Worm (Caenorhabditis elegans) whole organism, L2 larva: ENCODE results near the gene tax-4.

ENCODE experiments used
- C34F6.9 ChIP-seq: fragments of 150-350 bp; optimal IDR thresholded peaks from 2 replicates; lab custom pipeline; 2014; ENCODE audit warnings: missing biosample characterization, missing genetic modification characterization
- F13H6.1 ChIP-seq: sonication (generic microtip); optimal IDR thresholded peaks from 2 replicates; lab custom pipeline; 2016; ENCODE audit warnings: missing genetic modification characterization, missing compliant biosample characterization
- R02D3.7 ChIP-seq: fragments of 150-350 bp; optimal IDR thresholded peaks from 2 replicates; lab custom pipeline; 2014; ENCODE audit warnings: missing biosample characterization, missing genetic modification characterization
- Y55F3AM.14 ChIP-seq: fragments of 200-800 bp; sonication (Bioruptor generic); optimal IDR thresholded peaks from 2 replicates; lab custom pipeline; 2018; ENCODE audit warnings: mild to moderate bottlenecking, missing genetic modification characterization, missing compliant biosample characterization
- ZK546.5 ChIP-seq: sonication (generic microtip); optimal IDR thresholded peaks from 2 replicates; lab custom pipeline; 2017; ENCODE audit warnings: missing biosample characterization, missing genetic modification characterization
- alr-1 ChIP-seq: fragments of 150-350 bp; optimal IDR thresholded peaks from 2 replicates; lab custom pipeline; 2014; ENCODE audit warnings: missing biosample characterization, missing genetic modification characterization
- aly-2 ChIP-seq: fragments of 150-350 bp; optimal IDR thresholded peaks from 2 replicates; lab custom pipeline; 2014; ENCODE audit warnings: missing biosample characterization, missing genetic modification characterization
- ama-1 ChIP-seq: fragments of 150-350 bp; optimal IDR thresholded peaks from 2 replicates; lab custom pipeline; 2018; ENCODE audit warnings: inconsistent platforms
- blmp-1 ChIP-seq: sonication (generic microtip); optimal IDR thresholded peaks from 2 replicates; lab custom pipeline; 2017; ENCODE audit warnings: missing genetic modification characterization, mild to moderate bottlenecking, missing compliant biosample characterization, antibody characterized with exemption, moderate library complexity; ENCODE audit not compliant: insufficient read depth
- ceh-16 ChIP-seq: fragments of 150-350 bp; optimal IDR thresholded peaks from 2 replicates; lab custom pipeline; 2014; ENCODE audit warnings: missing biosample characterization, missing genetic modification characterization
- ceh-82 ChIP-seq: fragments of 150-350 bp; optimal IDR thresholded peaks from 2 replicates; lab custom pipeline; 2014; ENCODE audit warnings: missing biosample characterization, missing genetic modification characterization
- crh-2 ChIP-seq: sonication (generic microtip); optimal IDR thresholded peaks from 2 replicates; lab custom pipeline; 2017; ENCODE audit warnings: missing biosample characterization, missing genetic modification characterization
- dmd-4 ChIP-seq: sonication (generic microtip); optimal IDR thresholded peaks from 2 replicates; lab custom pipeline; 2017; ENCODE audit warnings: missing biosample characterization, missing genetic modification characterization
- egl-27 ChIP-seq: sonication (generic microtip); optimal IDR thresholded peaks from 3 replicates; lab custom pipeline; 2017; ENCODE audit warnings: missing biosample characterization, missing genetic modification reagents, missing genetic modification characterization
- elt-1 ChIP-seq: fragments of 150-350 bp; optimal IDR thresholded peaks from 2 replicates; lab custom pipeline; 2014; ENCODE audit warnings: missing biosample characterization, missing genetic modification characterization
- gmeb-1 ChIP-seq: fragments of 150-350 bp; optimal IDR thresholded peaks from 2 replicates; lab custom pipeline; 2014; ENCODE audit warnings: missing biosample characterization, missing genetic modification characterization
- lin-11 ChIP-seq: fragments of 150-350 bp; sonication (generic microtip); optimal IDR thresholded peaks from 2 replicates; lab custom pipeline; 2014; ENCODE audit warnings: missing biosample characterization, missing genetic modification characterization, inconsistent platforms, mixed read lengths
- lin-13 ChIP-seq: fragments of 150-350 bp; optimal IDR thresholded peaks from 2 replicates; lab custom pipeline; 2014; ENCODE audit warnings: missing biosample characterization, missing genetic modification reagents, missing genetic modification characterization
- lin-39 ChIP-seq: fragments of 150-350 bp; optimal IDR thresholded peaks from 2 replicates; lab custom pipeline; 2014; ENCODE audit warnings: missing biosample characterization, missing genetic modification reagents, missing genetic modification characterization
- lsy-2 ChIP-seq, 2 experiments: fragments of 150-350 bp in 1 of 2; sonication (generic microtip) in 1 of 2; optimal IDR thresholded peaks; 2 replicates each; lab custom pipeline; 2014 to 2017; ENCODE audit warnings: missing biosample characterization in 2 of 2, missing genetic modification characterization in 2 of 2
- mab-5 ChIP-seq: fragments of 150-350 bp; optimal IDR thresholded peaks from 2 replicates; lab custom pipeline; 2014; ENCODE audit warnings: missing biosample characterization, missing genetic modification characterization
- mdl-1 ChIP-seq, 2 experiments: fragments of 150-350 bp in 1 of 2; sonication (generic microtip) in 1 of 2; optimal IDR thresholded peaks; 2 replicates each; lab custom pipeline; 2017; ENCODE audit warnings: missing biosample characterization in 2 of 2, missing genetic modification characterization in 2 of 2
- nhr-10 ChIP-seq: sonication (generic microtip); optimal IDR thresholded peaks from 2 replicates; lab custom pipeline; 2017; ENCODE audit warnings: missing biosample characterization, missing genetic modification characterization
- nhr-12 ChIP-seq: fragments of 150-350 bp; optimal IDR thresholded peaks from 2 replicates; lab custom pipeline; 2014; ENCODE audit warnings: missing biosample characterization, missing genetic modification characterization
- nhr-129 ChIP-seq: fragments of 150-350 bp; optimal IDR thresholded peaks from 2 replicates; lab custom pipeline; 2014; ENCODE audit warnings: missing biosample characterization, missing genetic modification characterization
- nhr-21 ChIP-seq: fragments of 150-350 bp; optimal IDR thresholded peaks from 2 replicates; lab custom pipeline; 2014; ENCODE audit warnings: missing biosample characterization, missing genetic modification characterization
- nhr-237 ChIP-seq: fragments of 150-350 bp; optimal IDR thresholded peaks from 2 replicates; lab custom pipeline; 2014; ENCODE audit warnings: missing biosample characterization, missing genetic modification characterization
- nhr-77 ChIP-seq: fragments of 150-350 bp; optimal IDR thresholded peaks from 2 replicates; lab custom pipeline; 2014; ENCODE audit warnings: missing biosample characterization, missing genetic modification characterization
- peb-1 ChIP-seq: fragments of 150-350 bp; optimal IDR thresholded peaks from 2 replicates; lab custom pipeline; 2014; ENCODE audit warnings: missing biosample characterization, missing genetic modification characterization
- sem-4 ChIP-seq: fragments of 150-350 bp; optimal IDR thresholded peaks from 2 replicates; lab custom pipeline; 2014; ENCODE audit warnings: missing biosample characterization, missing genetic modification reagents, missing genetic modification characterization
- sma-3 ChIP-seq: sonication (generic microtip); optimal IDR thresholded peaks from 2 replicates; lab custom pipeline; 2016; ENCODE audit warnings: missing genetic modification reagents, missing genetic modification characterization, missing compliant biosample characterization
- sma-9 ChIP-seq, 2 experiments: fragments of 150-350 bp in 1 of 2; sonication (generic microtip) in 1 of 2; optimal IDR thresholded peaks; 2 replicates each; lab custom pipeline; 2014 to 2016; ENCODE audit warnings: missing genetic modification characterization in 2 of 2, mild to moderate bottlenecking in 1 of 2, missing biosample characterization in 1 of 2, missing compliant biosample characterization in 1 of 2, missing genetic modification reagents in 1 of 2, moderate library complexity in 1 of 2
- unc-39 ChIP-seq: fragments of 150-350 bp; optimal IDR thresholded peaks from 2 replicates; lab custom pipeline; 2014; ENCODE audit warnings: missing biosample characterization, missing genetic modification characterization
- unc-55 ChIP-seq: fragments of 150-350 bp; sonication (generic microtip); optimal IDR thresholded peaks from 3 replicates; lab custom pipeline; 2014; ENCODE audit warnings: missing biosample characterization, missing genetic modification reagents, missing genetic modification characterization
- unc-62 ChIP-seq: fragments of 150-350 bp; optimal IDR thresholded peaks from 2 replicates; lab custom pipeline; 2014; ENCODE audit warnings: missing biosample characterization, missing genetic modification reagents, missing genetic modification characterization
- ztf-1 ChIP-seq: fragments of 200-800 bp; sonication (Bioruptor generic); conservative IDR thresholded peaks from 2 replicates; pipeline ENCODE4 v1.3.6; 2022; ENCODE audit warnings: missing genetic modification characterization, missing compliant biosample characterization
- ztf-11 ChIP-seq: sonication (generic microtip); optimal IDR thresholded peaks from 2 replicates; lab custom pipeline; 2017; ENCODE audit warnings: missing biosample characterization, missing genetic modification characterization
- ztf-4 ChIP-seq: fragments of 150-350 bp; optimal IDR thresholded peaks from 2 replicates; lab custom pipeline; 2014; ENCODE audit warnings: missing biosample characterization, missing genetic modification characterization

Gene tax-4

DNA sequence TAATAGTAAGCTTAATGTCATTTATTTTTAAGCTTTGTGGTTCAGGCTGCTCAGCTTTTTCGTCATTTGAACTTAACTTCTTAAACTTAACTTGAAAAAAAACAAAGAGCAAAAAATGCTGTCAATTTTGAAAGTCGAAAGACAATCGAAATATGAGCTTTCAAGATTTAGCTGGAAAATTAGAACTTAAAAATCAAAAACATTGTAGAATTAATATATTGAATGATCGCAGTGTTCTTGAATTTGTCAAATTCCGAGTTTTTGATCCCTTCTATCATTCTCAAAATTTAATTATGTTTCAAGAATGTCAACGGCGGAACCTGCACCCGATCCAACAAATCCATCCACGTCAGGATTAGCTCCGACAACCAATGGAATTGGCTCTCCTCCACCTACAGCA lies at the start of gene tax-4:
tax-4 (plus strand) TSS at position 301 of the 400 bp plus-strand sequence.
- no peak for TF ChIP-seq ztf-4 (tag; lab: Kevin White, UChicago)
- TF ChIP-seq ceh-16 (tag; lab: Kevin White, UChicago) = no peak
- TF ChIP-seq ceh-82 = no peak
- TF ChIP-seq R02D3.7 (tag; lab: Kevin White, UChicago) = no peak
- no peak for TF ChIP-seq ama-1 (lab: Kevin White, UChicago)
- no peak for TF ChIP-seq elt-1 (tag; lab: Kevin White, UChicago)
- TF ChIP-seq blmp-1 (tag; lab: Kevin White, UChicago) = no peak
- TF ChIP-seq ztf-1 (GFP tag; lab: Robert Waterston, UW) = no peak
- no peak for TF ChIP-seq mab-5 (tag; lab: Kevin White, UChicago)
- TF ChIP-seq unc-39 (tag; lab: Kevin White, UChicago) = no peak
- TF ChIP-seq F13H6.1 (tag; lab: Kevin White, UChicago) = no peak
- TF ChIP-seq lin-39 (tag; lab: Kevin White, UChicago) = no peak
- TF ChIP-seq egl-27 (tag; lab: Kevin White, UChicago) = no peak
- no peak for TF ChIP-seq crh-2 (tag; lab: Kevin White, UChicago)

DNA sequence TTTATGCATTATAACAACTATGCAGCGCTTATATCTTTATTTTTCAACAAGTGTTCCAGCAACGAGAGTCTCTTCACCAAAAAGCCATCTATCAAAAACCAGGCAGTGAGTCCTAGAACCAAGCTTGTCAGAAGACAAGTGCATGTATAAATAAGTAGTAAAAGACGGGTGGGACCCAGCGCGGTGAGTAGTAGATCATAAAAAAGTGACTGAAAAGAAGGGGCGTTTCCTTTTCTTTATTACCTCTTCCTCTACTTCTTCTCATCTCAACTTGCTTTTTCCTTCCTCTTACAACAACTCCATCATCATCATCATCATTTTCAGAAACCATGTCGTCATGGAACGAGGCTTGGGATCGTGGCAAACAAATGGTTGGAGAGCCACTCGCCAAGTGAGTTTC lies 44.8 kb upstream of the tax-4 start, which contains the start of gene eat-4:
eat-4 (plus strand) TSS at position 301 of the 400 bp plus-strand sequence.
- TF ChIP-seq ztf-11 (tag; lab: Kevin White, UChicago) (no peak), unc-55 (GFP tag; lab: Kevin White, UChicago) (peak; percentile 2)

DNA sequence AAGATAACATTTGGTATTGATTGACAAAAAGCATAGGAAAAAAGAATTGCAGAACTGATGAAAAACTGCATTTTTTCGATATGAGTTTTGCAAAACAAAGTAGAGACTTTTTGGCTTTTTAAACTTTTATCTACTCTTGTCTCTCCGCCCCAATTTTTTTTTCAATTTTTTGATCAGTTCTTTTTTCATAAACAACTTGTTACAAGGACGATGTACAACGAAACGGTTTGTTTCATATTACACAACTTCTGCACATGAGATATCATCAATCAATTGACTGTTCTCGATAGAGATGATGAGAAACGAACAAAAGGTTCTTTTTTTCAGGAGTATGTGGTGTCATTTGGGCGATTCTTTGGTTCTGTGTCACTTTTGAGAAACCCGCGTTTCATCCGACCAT lies 42.7 kb upstream of the tax-4 start, which contains the start of gene ZK512.7:
ZK512.7 (minus strand) TSS at position 101 of the 400 bp plus-strand sequence.
- no peak for TF ChIP-seq unc-55 (GFP tag; lab: Kevin White, UChicago)
- no peak for TF ChIP-seq alr-1 (tag; lab: Kevin White, UChicago)
- TF ChIP-seq elt-1 (tag; lab: Kevin White, UChicago) = no peak
- TF ChIP-seq nhr-12 (tag; lab: Kevin White, UChicago) = no peak
- TF ChIP-seq egl-27 (tag; lab: Kevin White, UChicago) = no peak
- no peak for TF ChIP-seq ztf-11 (tag; lab: Kevin White, UChicago)
- TF ChIP-seq sma-9 (GFP tag; optimal IDR thresholded peaks at IDR 0.05; lab: Kevin White, UChicago) = no peak
- TF ChIP-seq sma-9 (tag; optimal IDR thresholded peaks at IDR 0.05; lab: Kevin White, UChicago) = no peak
- no peak for TF ChIP-seq nhr-21

DNA sequence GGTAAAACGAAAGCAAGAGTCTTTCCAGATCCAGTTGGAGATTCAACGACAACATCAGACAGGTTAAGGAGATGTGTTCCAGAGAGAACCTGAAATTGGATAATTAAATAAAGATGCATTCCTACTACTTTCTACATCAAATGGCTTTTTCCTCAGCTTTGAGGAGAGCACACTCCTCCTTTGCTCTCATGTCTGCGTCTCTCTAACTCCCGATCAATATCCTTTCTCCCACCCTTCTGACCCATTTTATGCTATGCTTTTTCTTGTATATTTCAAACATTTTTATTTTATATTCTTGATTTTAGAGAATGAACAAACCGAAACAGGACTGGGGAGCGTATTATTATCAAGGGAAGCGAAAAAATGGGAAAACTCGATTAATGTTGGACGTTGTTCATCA lies 37.4 kb upstream of the tax-4 start, which contains the start of gene ZK512.11:
ZK512.11 (plus strand) TSS at position 301 of the 400 bp plus-strand sequence.
- TF ChIP-seq sma-3 (GFP tag; lab: Kevin White, UChicago) = no peak
- no peak for TF ChIP-seq dmd-4 (tag; lab: Kevin White, UChicago)
- TF ChIP-seq nhr-77 (tag; lab: Kevin White, UChicago) = no peak
- TF ChIP-seq Y55F3AM.14 (GFP tag; lab: Kevin White, UChicago) = no peak
- no peak for TF ChIP-seq unc-62 (GFP tag; lab: Kevin White, UChicago)
- TF ChIP-seq nhr-129 (tag; lab: Kevin White, UChicago) = no peak
- no peak for TF ChIP-seq nhr-12 (tag; lab: Kevin White, UChicago)
- peak; percentile 3 for TF ChIP-seq C34F6.9 (tag; lab: Kevin White, UChicago)
- no peak for TF ChIP-seq lin-13
- no peak for TF ChIP-seq ZK546.5 (tag; lab: Kevin White, UChicago)
- TF ChIP-seq nhr-237 (tag; lab: Kevin White, UChicago) = no peak
- no peak for TF ChIP-seq peb-1 (tag; lab: Kevin White, UChicago)
- TF ChIP-seq unc-55 (GFP tag; lab: Kevin White, UChicago) = peak; percentile 19
- no peak for TF ChIP-seq crh-2 (tag; lab: Kevin White, UChicago)
- TF ChIP-seq ceh-82 = no peak
- TF ChIP-seq nhr-10 = no peak
- no peak for TF ChIP-seq F13H6.1 (tag; lab: Kevin White, UChicago)
- TF ChIP-seq sem-4 (tag; lab: Kevin White, UChicago) = no peak
- no peak for TF ChIP-seq mdl-1 (tag; optimal IDR thresholded peaks at IDR 0.05; lab: Kevin White, UChicago)
- TF ChIP-seq aly-2 (tag; lab: Kevin White, UChicago) = no peak
- TF ChIP-seq lsy-2 (tag; optimal IDR thresholded peaks at IDR 0.05; lab: Kevin White, UChicago) = peak in 1 of 2 experiments; percentile 5
- no peak for TF ChIP-seq gmeb-1
- TF ChIP-seq lin-11 (tag; lab: Kevin White, UChicago) = no peak
